Fruit fly (Drosophila melanogaster): ENCODE measurements around the gene brwl.

- TF ChIP-seq CG8159 (tag; optimal IDR thresholded peaks at IDR 0.05) (no peak), rn (GFP tag; IDR thresholded peaks at IDR 0.05) (no peak), CG14655 (GFP tag; optimal IDR thresholded peaks at IDR 0.05) (no peak), CG12605 (GFP tag; IDR thresholded peaks at IDR 0.05) (no peak), CG32121 (GFP tag; IDR thresholded peaks at IDR 0.05) (no peak), Snoo (tag; optimal IDR thresholded peaks at IDR 0.05) (no peak), CG17806 (tag; optimal IDR thresholded peaks at IDR 0.05) (no peak), EcR (GFP tag; optimal IDR thresholded peaks at IDR 0.05) (no peak)
These were observed 15.5 kb downstream of the brwl start for dm6 chr2L:9584098-9584703.

Data from whole organism, pupa.